Worm (Caenorhabditis elegans): ENCODE measurements around the gene T21C9.9.

DNA sequence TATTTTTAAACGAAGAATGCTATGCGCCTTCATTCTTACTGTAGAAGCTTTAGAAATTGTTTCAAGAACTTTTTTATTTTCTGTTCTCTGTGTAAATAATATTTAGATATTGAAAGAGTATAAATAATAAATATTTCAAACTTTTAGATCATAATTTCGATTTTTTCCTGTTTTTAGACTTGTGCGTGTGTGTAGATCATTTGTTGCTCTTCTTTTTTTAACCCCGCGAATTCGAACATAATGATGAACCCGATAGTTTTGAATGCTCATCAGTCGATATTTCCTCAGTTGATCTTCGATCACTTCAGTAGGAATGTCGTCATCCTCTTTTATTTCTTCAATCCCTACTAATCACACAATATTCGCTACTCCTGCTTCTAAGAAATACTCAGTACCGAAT, 4.9 kb upstream of the T21C9.9 start, which contains the start of gene T21C9.13:
- TF ChIP-seq R02D3.7 (tag; optimal IDR thresholded peaks at IDR 0.05) (no peak), ztf-11 (tag; optimal IDR thresholded peaks at IDR 0.05) (no peak)
